Fruit fly (Drosophila melanogaster): ENCODE results near the gene PIG-Wb.

The PIG-Wb gene

dm6 chr3L:1737898-1738322 lies at the start of gene PIG-Wb:
TSS of gene PIG-Wb (minus strand) at chr3L:1738106.
- peak; percentile 50 for TF ChIP-seq noc (tag; optimal IDR thresholded peaks at IDR 0.05)

dm6 chr3L:1784092-1784491 lies 46.2 kb upstream of the PIG-Wb start:
- no peak for TF ChIP-seq noc (tag; optimal IDR thresholded peaks at IDR 0.05)

dm6 chr3L:1777249-1777648 lies 39.3 kb upstream of the PIG-Wb start, which contains the start of the genes CG2021 and mRpL46:
TSS of gene CG2021 (minus strand) at chr3L:1777411.
TSS of gene mRpL46 (plus strand) at chr3L:1777439.
- TF ChIP-seq noc (tag; optimal IDR thresholded peaks at IDR 0.05): no peak

- TF ChIP-seq noc (tag; optimal IDR thresholded peaks at IDR 0.05): peak; percentile 80
Observed at dm6 chr3L:1774713-1775648, 37.1 kb upstream of the PIG-Wb start, which contains the start of the genes CG13933 and PolD2. TSS of gene CG13933 (minus strand) at chr3L:1775147. TSS of gene PolD2 (plus strand) at chr3L:1775633.

dm6 chr3L:1772593-1772992 lies 34.7 kb upstream of the PIG-Wb start:
- TF ChIP-seq noc (tag; optimal IDR thresholded peaks at IDR 0.05): no peak

- TF ChIP-seq noc (tag; optimal IDR thresholded peaks at IDR 0.05): no peak
Observed at dm6 chr3L:1771658-1772057, 33.8 kb upstream of the PIG-Wb start, which contains the start of gene Dhc62B. TSS of gene Dhc62B (minus strand) at chr3L:1771758.

- TF ChIP-seq noc (tag; optimal IDR thresholded peaks at IDR 0.05): no peak
Observed at dm6 chr3L:1756143-1756542, 18.2 kb upstream of the PIG-Wb start, which contains the start of gene CG8001. TSS of gene CG8001 (plus strand) at chr3L:1756159.

dm6 chr3L:1755458-1755984 lies 17.6 kb upstream of the PIG-Wb start, which contains the start of gene Cht2:
TSS of gene Cht2 (minus strand) at chr3L:1755934.
- TF ChIP-seq noc (tag; optimal IDR thresholded peaks at IDR 0.05): no peak

dm6 chr3L:1754935-1755334 lies 17.0 kb upstream of the PIG-Wb start:
- TF ChIP-seq noc (tag; optimal IDR thresholded peaks at IDR 0.05): no peak

dm6 chr3L:1754262-1754661 lies 16.4 kb upstream of the PIG-Wb start:
- TF ChIP-seq noc (tag; optimal IDR thresholded peaks at IDR 0.05): no peak

dm6 chr3L:1748218-1748617 lies 10.3 kb upstream of the PIG-Wb start:
- no peak for TF ChIP-seq noc (tag; optimal IDR thresholded peaks at IDR 0.05)

dm6 chr3L:1746338-1747199 lies 8.7 kb upstream of the PIG-Wb start, which contains the start of gene CG13921:
TSS of gene CG13921 (plus strand) at chr3L:1746907.
- TF ChIP-seq noc (tag; optimal IDR thresholded peaks at IDR 0.05): peak; percentile 95

dm6 chr3L:1745432-1745831 lies 7.5 kb upstream of the PIG-Wb start:
- TF ChIP-seq noc (tag; optimal IDR thresholded peaks at IDR 0.05): peak; percentile 74

- TF ChIP-seq noc (tag; optimal IDR thresholded peaks at IDR 0.05): no peak
Observed at dm6 chr3L:1742552-1743097, 4.7 kb upstream of the PIG-Wb start.

Data from whole organism, larva.